Worm (Caenorhabditis elegans) whole organism, mixed stage, embryonic: ENCODE results near the gene F41E6.15.

Experiments used
- M03D4.4 ChIP-seq: sonication (generic microtip); optimal IDR thresholded peaks from 2 replicates; lab custom pipeline; 2017; ENCODE audit warnings: mild to moderate bottlenecking, missing genetic modification characterization, missing compliant biosample characterization
- bed-3 ChIP-seq: fragments of 200-800 bp; sonication (Bioruptor generic); optimal IDR thresholded peaks from 3 replicates; lab custom pipeline; 2018; ENCODE audit warnings: mild to moderate bottlenecking, missing genetic modification characterization, moderate library complexity, missing compliant biosample characterization
- blmp-1 ChIP-seq: fragments of 150-350 bp; optimal IDR thresholded peaks from 2 replicates; lab custom pipeline; 2014; ENCODE audit warnings: missing biosample characterization, missing genetic modification characterization
- ceh-39 ChIP-seq: fragments of 150-350 bp; optimal IDR thresholded peaks from 2 replicates; lab custom pipeline; 2014; ENCODE audit warnings: missing biosample characterization, missing genetic modification characterization
- ceh-43 ChIP-seq: fragments of 200-800 bp; sonication (Bioruptor generic); optimal IDR thresholded peaks from 2 replicates; lab custom pipeline; 2018; ENCODE audit warnings: mild to moderate bottlenecking, missing genetic modification characterization, moderate library complexity, missing compliant biosample characterization
- ceh-83 ChIP-seq: fragments of 200-800 bp; sonication (Bioruptor generic); optimal IDR thresholded peaks from 2 replicates; lab custom pipeline; 2018; ENCODE audit warnings: mild to moderate bottlenecking, missing genetic modification characterization, missing compliant biosample characterization
- ces-1 ChIP-seq: fragments of 150-350 bp; optimal IDR thresholded peaks from 2 replicates; lab custom pipeline; 2014; ENCODE audit warnings: missing biosample characterization, missing genetic modification reagents, missing genetic modification characterization
- cnd-1 ChIP-seq: fragments of 200-800 bp; sonication (Bioruptor generic); optimal IDR thresholded peaks from 2 replicates; lab custom pipeline; 2018; ENCODE audit warnings: mild to moderate bottlenecking, missing genetic modification characterization, missing compliant biosample characterization
- drap-1 ChIP-seq: fragments of 200-800 bp; sonication (Bioruptor generic); optimal IDR thresholded peaks from 3 replicates; lab custom pipeline; 2018; ENCODE audit warnings: mild to moderate bottlenecking, missing genetic modification characterization, missing compliant biosample characterization
- elt-1 ChIP-seq: sonication (generic microtip); optimal IDR thresholded peaks from 2 replicates; lab custom pipeline; 2017; ENCODE audit warnings: missing genetic modification characterization, mild to moderate bottlenecking, missing compliant biosample characterization, antibody characterized with exemption, moderate library complexity, borderline replicate concordance; ENCODE audit not compliant: insufficient read depth
- elt-3 ChIP-seq: fragments of 150-350 bp; optimal IDR thresholded peaks from 2 replicates; lab custom pipeline; 2014; ENCODE audit warnings: missing biosample characterization, missing genetic modification characterization
- flh-1 ChIP-seq: fragments of 200-800 bp; sonication (Bioruptor generic); optimal IDR thresholded peaks from 2 replicates; lab custom pipeline; 2018; ENCODE audit warnings: mild to moderate bottlenecking, missing genetic modification characterization, moderate library complexity, missing compliant biosample characterization
- ham-2 ChIP-seq: fragments of 200-800 bp; sonication (Bioruptor generic); optimal IDR thresholded peaks from 2 replicates; lab custom pipeline; 2018; ENCODE audit warnings: mild to moderate bottlenecking, missing genetic modification characterization, missing compliant biosample characterization
- hlh-1 ChIP-seq: fragments of 150-350 bp; optimal IDR thresholded peaks from 2 replicates; lab custom pipeline; 2014; ENCODE audit warnings: missing biosample characterization, missing genetic modification reagents, missing genetic modification characterization
- lin-13 ChIP-seq: fragments of 150-350 bp; optimal IDR thresholded peaks from 2 replicates; lab custom pipeline; 2014; ENCODE audit warnings: missing biosample characterization, missing genetic modification characterization
- lin-32 ChIP-seq: fragments of 200-800 bp; sonication (Bioruptor generic); optimal IDR thresholded peaks from 2 replicates; lab custom pipeline; 2018; ENCODE audit warnings: mild to moderate bottlenecking, missing genetic modification characterization, missing compliant biosample characterization
- lsy-2 ChIP-seq: fragments of 150-350 bp; optimal IDR thresholded peaks from 2 replicates; lab custom pipeline; 2014; ENCODE audit warnings: missing biosample characterization, missing genetic modification characterization
- mab-5 ChIP-seq: fragments of 150-350 bp; optimal IDR thresholded peaks from 2 replicates; lab custom pipeline; 2014; ENCODE audit warnings: missing biosample characterization, missing genetic modification characterization
- mep-1 ChIP-seq: fragments of 150-350 bp; optimal IDR thresholded peaks from 2 replicates; lab custom pipeline; 2017; ENCODE audit warnings: missing biosample characterization, missing genetic modification reagents, missing genetic modification characterization, inconsistent platforms
- mls-2 ChIP-seq: sonication (generic microtip); optimal IDR thresholded peaks from 2 replicates; lab custom pipeline; 2016; ENCODE audit warnings: mild to moderate bottlenecking, missing genetic modification characterization, moderate library complexity, missing compliant biosample characterization
- nhr-12 ChIP-seq: fragments of 150-350 bp; optimal IDR thresholded peaks from 2 replicates; lab custom pipeline; 2014; ENCODE audit warnings: missing biosample characterization, missing genetic modification characterization
- nhr-2 ChIP-seq: fragments of 150-350 bp; optimal IDR thresholded peaks from 2 replicates; lab custom pipeline; 2014; ENCODE audit warnings: missing biosample characterization, missing genetic modification characterization
- nhr-237 ChIP-seq: fragments of 150-350 bp; optimal IDR thresholded peaks from 2 replicates; lab custom pipeline; 2014; ENCODE audit warnings: missing biosample characterization, missing genetic modification characterization
- nhr-28 ChIP-seq: fragments of 150-350 bp; optimal IDR thresholded peaks from 2 replicates; lab custom pipeline; 2014; ENCODE audit warnings: missing biosample characterization, missing genetic modification characterization
- nhr-76 ChIP-seq: sonication (generic microtip); optimal IDR thresholded peaks from 2 replicates; lab custom pipeline; 2017; ENCODE audit warnings: missing biosample characterization, missing genetic modification characterization
- pha-4 ChIP-seq: fragments of 150-350 bp; optimal IDR thresholded peaks from 2 replicates; lab custom pipeline; 2018; ENCODE audit warnings: missing biosample characterization, missing genetic modification reagents, missing genetic modification characterization
- sem-2 ChIP-seq: fragments of 200-800 bp; sonication (Bioruptor generic); optimal IDR thresholded peaks from 2 replicates; lab custom pipeline; 2018; ENCODE audit warnings: mild to moderate bottlenecking, missing genetic modification characterization, missing compliant biosample characterization
- snpc-4 ChIP-seq: fragments of 150-350 bp; optimal IDR thresholded peaks from 2 replicates; lab custom pipeline; 2014; ENCODE audit warnings: missing biosample characterization, missing genetic modification characterization
- sptf-1 ChIP-seq: sonication (generic microtip); optimal IDR thresholded peaks from 2 replicates; lab custom pipeline; 2017; ENCODE audit warnings: mild to moderate bottlenecking, missing genetic modification characterization, moderate library complexity, missing compliant biosample characterization
- tbx-8 ChIP-seq: fragments of 200-800 bp; sonication (Bioruptor generic); optimal IDR thresholded peaks from 2 replicates; lab custom pipeline; 2018; ENCODE audit warnings: mild to moderate bottlenecking, missing genetic modification characterization, moderate library complexity, missing compliant biosample characterization
- unc-120 ChIP-seq: sonication (generic microtip); optimal IDR thresholded peaks from 2 replicates; lab custom pipeline; 2017; ENCODE audit warnings: missing genetic modification characterization, missing compliant biosample characterization; ENCODE audit not compliant: poor library complexity, severe bottlenecking
- unc-39 ChIP-seq: fragments of 150-350 bp; optimal IDR thresholded peaks from 2 replicates; lab custom pipeline; 2014; ENCODE audit warnings: missing biosample characterization, missing genetic modification characterization
- unc-62 ChIP-seq: fragments of 150-350 bp; optimal IDR thresholded peaks from 2 replicates; lab custom pipeline; 2014; ENCODE audit warnings: missing biosample characterization, missing genetic modification reagents, missing genetic modification characterization
- zip-8 ChIP-seq: fragments of 150-350 bp; optimal IDR thresholded peaks from 2 replicates; lab custom pipeline; 2014; ENCODE audit warnings: missing biosample characterization, missing genetic modification characterization
- ztf-11 ChIP-seq: fragments of 150-350 bp; optimal IDR thresholded peaks from 2 replicates; lab custom pipeline; 2014; ENCODE audit warnings: missing biosample characterization, missing genetic modification characterization

F41E6.15 gene

ce11 chrV:8599957-8600356 lies 2.6 kb downstream of the F41E6.15 start:
- TF ChIP-seq hlh-1 (no peak), ceh-83 (no peak), unc-39 (no peak), tbx-8 (GFP tag; lab: Kevin White, UChicago) (no peak), lsy-2 (tag; lab: Kevin White, UChicago) (no peak), ceh-39 (tag; lab: Kevin White, UChicago) (no peak), ces-1 (GFP tag; lab: Kevin White, UChicago) (no peak), cnd-1 (tag; lab: Kevin White, UChicago) (no peak), ceh-43 (GFP tag; lab: Kevin White, UChicago) (no peak), zip-8 (tag; lab: Kevin White, UChicago) (no peak), elt-1 (tag; lab: Kevin White, UChicago) (no peak), blmp-1 (no peak), nhr-76 (tag; lab: Kevin White, UChicago) (no peak)

ce11 chrV:8599192-8599591 lies 3.3 kb downstream of the F41E6.15 start, which contains the start of gene F41E6.7:
TSS of gene F41E6.7 (minus strand) at chrV:8599292.
- TF ChIP-seq ceh-43 (GFP tag; lab: Kevin White, UChicago) (no peak), ceh-39 (tag; lab: Kevin White, UChicago) (no peak), tbx-8 (GFP tag; lab: Kevin White, UChicago) (no peak), sptf-1 (tag; lab: Kevin White, UChicago) (no peak), elt-3 (tag; lab: Kevin White, UChicago) (no peak), nhr-2 (no peak), unc-39 (no peak), ham-2 (GFP tag; lab: Kevin White, UChicago) (no peak), unc-62 (GFP tag; lab: Kevin White, UChicago) (no peak), hlh-1 (no peak), mab-5 (tag; lab: Kevin White, UChicago) (no peak), unc-120 (tag; lab: Kevin White, UChicago) (no peak), mls-2 (tag; lab: Kevin White, UChicago) (no peak), sem-2 (GFP tag; lab: Kevin White, UChicago) (no peak), flh-1 (no peak)

- TF ChIP-seq nhr-28 (tag; lab: Kevin White, UChicago) (no peak), drap-1 (no peak), zip-8 (tag; lab: Kevin White, UChicago) (no peak), blmp-1 (no peak), cnd-1 (tag; lab: Kevin White, UChicago) (peak; percentile 10), ces-1 (GFP tag; lab: Kevin White, UChicago) (peak; percentile 95), nhr-12 (tag; lab: Kevin White, UChicago) (no peak), bed-3 (GFP tag; lab: Kevin White, UChicago) (no peak), mab-5 (tag; lab: Kevin White, UChicago) (no peak), lsy-2 (tag; lab: Kevin White, UChicago) (no peak), ceh-83 (no peak), unc-120 (tag; lab: Kevin White, UChicago) (peak; percentile 20), elt-1 (tag; lab: Kevin White, UChicago) (no peak), pha-4 (tag; lab: Kevin White, UChicago) (no peak), nhr-76 (tag; lab: Kevin White, UChicago) (no peak), nhr-2 (peak; percentile 11), ham-2 (GFP tag; lab: Kevin White, UChicago) (no peak), sem-2 (GFP tag; lab: Kevin White, UChicago) (no peak), elt-3 (tag; lab: Kevin White, UChicago) (no peak), unc-62 (GFP tag; lab: Kevin White, UChicago) (peak; percentile 11), tbx-8 (GFP tag; lab: Kevin White, UChicago) (no peak), M03D4.4 (tag; lab: Kevin White, UChicago) (no peak), lin-32 (GFP tag; lab: Kevin White, UChicago) (no peak), sptf-1 (tag; lab: Kevin White, UChicago) (no peak), lin-13 (tag; lab: Kevin White, UChicago) (no peak), mls-2 (tag; lab: Kevin White, UChicago) (no peak), ceh-39 (tag; lab: Kevin White, UChicago) (no peak), flh-1 (no peak), ceh-43 (GFP tag; lab: Kevin White, UChicago) (no peak), unc-39 (no peak), nhr-237 (tag; lab: Kevin White, UChicago) (no peak), ztf-11 (tag; lab: Kevin White, UChicago) (no peak), mep-1 (no peak), hlh-1 (peak; percentile 94), snpc-4 (tag; lab: Kevin White, UChicago) (no peak)
These were observed 8.2 kb downstream of the F41E6.15 start, which contains the start of gene tag-196 for ce11 chrV:8594105-8594964. TSS of gene tag-196 (plus strand) at chrV:8594914.
